Worm (Caenorhabditis elegans) whole organism, L2 larva: Measurements from ENCODE around the gene cul-5.

Experiments
- C34F6.9 ChIP-seq: fragments of 150-350 bp; optimal IDR thresholded peaks from 2 replicates; lab custom pipeline; 2014; ENCODE audit warnings: missing biosample characterization, missing genetic modification characterization
- F13H6.1 ChIP-seq: sonication (generic microtip); optimal IDR thresholded peaks from 2 replicates; lab custom pipeline; 2016; ENCODE audit warnings: missing genetic modification characterization, missing compliant biosample characterization
- R02D3.7 ChIP-seq: fragments of 150-350 bp; optimal IDR thresholded peaks from 2 replicates; lab custom pipeline; 2014; ENCODE audit warnings: missing biosample characterization, missing genetic modification characterization
- Y55F3AM.14 ChIP-seq: fragments of 200-800 bp; sonication (Bioruptor generic); optimal IDR thresholded peaks from 2 replicates; lab custom pipeline; 2018; ENCODE audit warnings: mild to moderate bottlenecking, missing genetic modification characterization, missing compliant biosample characterization
- ZK546.5 ChIP-seq: sonication (generic microtip); optimal IDR thresholded peaks from 2 replicates; lab custom pipeline; 2017; ENCODE audit warnings: missing biosample characterization, missing genetic modification characterization
- alr-1 ChIP-seq: fragments of 150-350 bp; optimal IDR thresholded peaks from 2 replicates; lab custom pipeline; 2014; ENCODE audit warnings: missing biosample characterization, missing genetic modification characterization
- aly-2 ChIP-seq: fragments of 150-350 bp; optimal IDR thresholded peaks from 2 replicates; lab custom pipeline; 2014; ENCODE audit warnings: missing biosample characterization, missing genetic modification characterization
- ama-1 ChIP-seq: fragments of 150-350 bp; optimal IDR thresholded peaks from 2 replicates; lab custom pipeline; 2018; ENCODE audit warnings: inconsistent platforms
- blmp-1 ChIP-seq: sonication (generic microtip); optimal IDR thresholded peaks from 2 replicates; lab custom pipeline; 2017; ENCODE audit warnings: missing genetic modification characterization, mild to moderate bottlenecking, missing compliant biosample characterization, antibody characterized with exemption, moderate library complexity; ENCODE audit not compliant: insufficient read depth
- ceh-16 ChIP-seq: fragments of 150-350 bp; optimal IDR thresholded peaks from 2 replicates; lab custom pipeline; 2014; ENCODE audit warnings: missing biosample characterization, missing genetic modification characterization
- ceh-82 ChIP-seq: fragments of 150-350 bp; optimal IDR thresholded peaks from 2 replicates; lab custom pipeline; 2014; ENCODE audit warnings: missing biosample characterization, missing genetic modification characterization
- crh-2 ChIP-seq: sonication (generic microtip); optimal IDR thresholded peaks from 2 replicates; lab custom pipeline; 2017; ENCODE audit warnings: missing biosample characterization, missing genetic modification characterization
- dmd-4 ChIP-seq: sonication (generic microtip); optimal IDR thresholded peaks from 2 replicates; lab custom pipeline; 2017; ENCODE audit warnings: missing biosample characterization, missing genetic modification characterization
- egl-27 ChIP-seq: sonication (generic microtip); optimal IDR thresholded peaks from 3 replicates; lab custom pipeline; 2017; ENCODE audit warnings: missing biosample characterization, missing genetic modification reagents, missing genetic modification characterization
- elt-1 ChIP-seq: fragments of 150-350 bp; optimal IDR thresholded peaks from 2 replicates; lab custom pipeline; 2014; ENCODE audit warnings: missing biosample characterization, missing genetic modification characterization
- elt-3 ChIP-seq: sonication (generic microtip); optimal IDR thresholded peaks from 2 replicates; lab custom pipeline; 2017; ENCODE audit warnings: missing biosample characterization, missing genetic modification characterization
- fos-1 ChIP-seq: fragments of 150-350 bp; optimal IDR thresholded peaks from 2 replicates; lab custom pipeline; 2014; ENCODE audit warnings: missing biosample characterization, missing genetic modification characterization
- gmeb-1 ChIP-seq: fragments of 150-350 bp; optimal IDR thresholded peaks from 2 replicates; lab custom pipeline; 2014; ENCODE audit warnings: missing biosample characterization, missing genetic modification characterization
- lin-11 ChIP-seq: fragments of 150-350 bp; sonication (generic microtip); optimal IDR thresholded peaks from 2 replicates; lab custom pipeline; 2014; ENCODE audit warnings: missing biosample characterization, missing genetic modification characterization, inconsistent platforms, mixed read lengths
- lin-13 ChIP-seq: fragments of 150-350 bp; optimal IDR thresholded peaks from 2 replicates; lab custom pipeline; 2014; ENCODE audit warnings: missing biosample characterization, missing genetic modification reagents, missing genetic modification characterization
- lin-39 ChIP-seq: fragments of 150-350 bp; optimal IDR thresholded peaks from 2 replicates; lab custom pipeline; 2014; ENCODE audit warnings: missing biosample characterization, missing genetic modification reagents, missing genetic modification characterization
- lsy-2 ChIP-seq, 2 experiments: fragments of 150-350 bp in 1 of 2; sonication (generic microtip) in 1 of 2; optimal IDR thresholded peaks; 2 replicates each; lab custom pipeline; 2014 to 2017; ENCODE audit warnings: missing biosample characterization in 2 of 2, missing genetic modification characterization in 2 of 2
- mab-5 ChIP-seq: fragments of 150-350 bp; optimal IDR thresholded peaks from 2 replicates; lab custom pipeline; 2014; ENCODE audit warnings: missing biosample characterization, missing genetic modification characterization
- mbf-1 ChIP-seq: sonication (generic microtip); optimal IDR thresholded peaks from 2 replicates; lab custom pipeline; 2017; ENCODE audit warnings: missing biosample characterization, missing genetic modification characterization
- mdl-1 ChIP-seq, 2 experiments: fragments of 150-350 bp in 1 of 2; sonication (generic microtip) in 1 of 2; optimal IDR thresholded peaks; 2 replicates each; lab custom pipeline; 2017; ENCODE audit warnings: missing biosample characterization in 2 of 2, missing genetic modification characterization in 2 of 2
- nhr-10 ChIP-seq: sonication (generic microtip); optimal IDR thresholded peaks from 2 replicates; lab custom pipeline; 2017; ENCODE audit warnings: missing biosample characterization, missing genetic modification characterization
- nhr-11 ChIP-seq: fragments of 150-350 bp; optimal IDR thresholded peaks from 2 replicates; lab custom pipeline; 2014; ENCODE audit warnings: missing biosample characterization, missing genetic modification characterization
- nhr-12 ChIP-seq: fragments of 150-350 bp; optimal IDR thresholded peaks from 2 replicates; lab custom pipeline; 2014; ENCODE audit warnings: missing biosample characterization, missing genetic modification characterization
- nhr-129 ChIP-seq: fragments of 150-350 bp; optimal IDR thresholded peaks from 2 replicates; lab custom pipeline; 2014; ENCODE audit warnings: missing biosample characterization, missing genetic modification characterization
- nhr-21 ChIP-seq: fragments of 150-350 bp; optimal IDR thresholded peaks from 2 replicates; lab custom pipeline; 2014; ENCODE audit warnings: missing biosample characterization, missing genetic modification characterization
- nhr-23 ChIP-seq: fragments of 150-350 bp; optimal IDR thresholded peaks from 2 replicates; lab custom pipeline; 2014; ENCODE audit warnings: missing biosample characterization, missing genetic modification reagents, missing genetic modification characterization
- nhr-237 ChIP-seq: fragments of 150-350 bp; optimal IDR thresholded peaks from 2 replicates; lab custom pipeline; 2014; ENCODE audit warnings: missing biosample characterization, missing genetic modification characterization
- nhr-25 ChIP-seq: fragments of 150-350 bp; sonication (generic microtip); optimal IDR thresholded peaks from 3 replicates; lab custom pipeline; 2014; ENCODE audit warnings: missing biosample characterization, missing genetic modification characterization
- nhr-6 ChIP-seq: fragments of 150-350 bp; optimal IDR thresholded peaks from 2 replicates; lab custom pipeline; 2014; ENCODE audit warnings: missing biosample characterization, missing genetic modification characterization
- nhr-77 ChIP-seq: fragments of 150-350 bp; optimal IDR thresholded peaks from 2 replicates; lab custom pipeline; 2014; ENCODE audit warnings: missing biosample characterization, missing genetic modification characterization
- peb-1 ChIP-seq: fragments of 150-350 bp; optimal IDR thresholded peaks from 2 replicates; lab custom pipeline; 2014; ENCODE audit warnings: missing biosample characterization, missing genetic modification characterization
- sem-4 ChIP-seq: fragments of 150-350 bp; optimal IDR thresholded peaks from 2 replicates; lab custom pipeline; 2014; ENCODE audit warnings: missing biosample characterization, missing genetic modification reagents, missing genetic modification characterization
- skn-1 ChIP-seq: sonication (generic microtip); optimal IDR thresholded peaks from 2 replicates; lab custom pipeline; 2017; ENCODE audit warnings: missing biosample characterization, missing genetic modification characterization
- sma-3 ChIP-seq: sonication (generic microtip); optimal IDR thresholded peaks from 2 replicates; lab custom pipeline; 2016; ENCODE audit warnings: missing genetic modification reagents, missing genetic modification characterization, missing compliant biosample characterization
- sma-9 ChIP-seq, 2 experiments: fragments of 150-350 bp in 1 of 2; sonication (generic microtip) in 1 of 2; optimal IDR thresholded peaks; 2 replicates each; lab custom pipeline; 2014 to 2016; ENCODE audit warnings: missing genetic modification characterization in 2 of 2, mild to moderate bottlenecking in 1 of 2, missing biosample characterization in 1 of 2, missing compliant biosample characterization in 1 of 2, missing genetic modification reagents in 1 of 2, moderate library complexity in 1 of 2
- snpc-4 ChIP-seq: fragments of 150-350 bp; optimal IDR thresholded peaks from 2 replicates; lab custom pipeline; 2014; ENCODE audit warnings: missing biosample characterization, missing genetic modification characterization
- unc-39 ChIP-seq: fragments of 150-350 bp; optimal IDR thresholded peaks from 2 replicates; lab custom pipeline; 2014; ENCODE audit warnings: missing biosample characterization, missing genetic modification characterization
- unc-55 ChIP-seq: fragments of 150-350 bp; sonication (generic microtip); optimal IDR thresholded peaks from 3 replicates; lab custom pipeline; 2014; ENCODE audit warnings: missing biosample characterization, missing genetic modification reagents, missing genetic modification characterization
- unc-62 ChIP-seq: fragments of 150-350 bp; optimal IDR thresholded peaks from 2 replicates; lab custom pipeline; 2014; ENCODE audit warnings: missing biosample characterization, missing genetic modification reagents, missing genetic modification characterization
- zag-1 ChIP-seq: fragments of 150-350 bp; optimal IDR thresholded peaks from 2 replicates; lab custom pipeline; 2014; ENCODE audit warnings: missing biosample characterization, missing genetic modification characterization
- ztf-1 ChIP-seq: fragments of 200-800 bp; sonication (Bioruptor generic); conservative IDR thresholded peaks from 2 replicates; pipeline ENCODE4 v1.3.6; 2022; ENCODE audit warnings: missing genetic modification characterization, missing compliant biosample characterization
- ztf-11 ChIP-seq: sonication (generic microtip); optimal IDR thresholded peaks from 2 replicates; lab custom pipeline; 2017; ENCODE audit warnings: missing biosample characterization, missing genetic modification characterization
- ztf-4 ChIP-seq: fragments of 150-350 bp; optimal IDR thresholded peaks from 2 replicates; lab custom pipeline; 2014; ENCODE audit warnings: missing biosample characterization, missing genetic modification characterization

cul-5 gene

DNA sequence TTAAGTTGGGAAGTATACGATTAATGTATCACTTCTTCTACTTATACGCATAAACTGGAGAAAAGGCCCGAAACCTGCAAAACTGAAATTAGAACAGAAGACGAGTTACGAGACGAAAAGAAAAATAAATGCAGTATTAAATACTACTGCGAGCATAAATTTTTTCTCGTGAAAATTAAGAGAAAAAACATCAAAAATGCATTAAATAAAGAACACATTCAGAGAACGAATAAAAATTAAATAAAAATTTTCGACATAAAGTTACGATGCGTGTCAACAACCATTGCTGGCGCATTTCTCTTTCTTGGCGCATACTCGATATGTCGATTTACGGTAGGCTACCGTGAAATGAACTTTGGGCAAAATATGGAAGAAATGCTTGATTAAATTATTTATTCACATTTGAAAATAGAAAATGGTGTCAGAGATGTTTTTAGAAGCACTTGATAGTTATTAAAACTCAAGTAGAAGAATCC, 25.6 kb downstream of the cul-5 start, which contains the start of the genes ZK856.19 and ZK856.11:
ZK856.19 (minus strand) TSS at position 51 of the 476 bp plus-strand sequence.
ZK856.11 (minus strand) TSS at position 76 of the 476 bp plus-strand sequence.
- no peak for TF ChIP-seq peb-1
- no peak for TF ChIP-seq F13H6.1 (tag; lab: Kevin White, UChicago)
- TF ChIP-seq ztf-4 (tag; lab: Kevin White, UChicago), result no peak
- peak; percentile 52 for TF ChIP-seq R02D3.7
- TF ChIP-seq unc-55 (GFP tag; lab: Kevin White, UChicago), result peak; percentile 72
- TF ChIP-seq nhr-6 (tag; lab: Kevin White, UChicago), result no peak
- TF ChIP-seq mab-5 (tag; lab: Kevin White, UChicago), result peak; percentile 37
- TF ChIP-seq crh-2 (tag; lab: Kevin White, UChicago), result peak; percentile 76
- TF ChIP-seq aly-2 (tag; lab: Kevin White, UChicago), result no peak
- TF ChIP-seq egl-27 (tag; lab: Kevin White, UChicago), result no peak
- no peak for TF ChIP-seq nhr-77 (tag; lab: Kevin White, UChicago)
- TF ChIP-seq lsy-2 (tag; optimal IDR thresholded peaks at IDR 0.05; lab: Kevin White, UChicago), result peak; percentile 67 to 89
- TF ChIP-seq sma-3 (GFP tag; lab: Kevin White, UChicago), result peak; percentile 62
- TF ChIP-seq ztf-1 (GFP tag; lab: Robert Waterston, UW), result no peak
- peak; percentile 86 for TF ChIP-seq C34F6.9
- peak; percentile 41 for TF ChIP-seq sma-9 (GFP tag; optimal IDR thresholded peaks at IDR 0.05; lab: Kevin White, UChicago)
- TF ChIP-seq sma-9 (tag; optimal IDR thresholded peaks at IDR 0.05; lab: Kevin White, UChicago), result no peak
- peak; percentile 41 for TF ChIP-seq nhr-21
- no peak for TF ChIP-seq unc-39 (tag; lab: Kevin White, UChicago)
- no peak for TF ChIP-seq blmp-1 (tag; lab: Kevin White, UChicago)
- peak; percentile 43 for TF ChIP-seq nhr-129 (tag; lab: Kevin White, UChicago)
- peak; percentile 80 for TF ChIP-seq gmeb-1 (tag; lab: Kevin White, UChicago)
- TF ChIP-seq mdl-1 (tag; optimal IDR thresholded peaks at IDR 0.05; lab: Kevin White, UChicago), result no peak
- TF ChIP-seq sem-4 (tag; lab: Kevin White, UChicago), result peak; percentile 21
- TF ChIP-seq nhr-237 (tag; lab: Kevin White, UChicago), result no peak
- no peak for TF ChIP-seq snpc-4 (tag; lab: Kevin White, UChicago)
- TF ChIP-seq nhr-10 (tag; lab: Kevin White, UChicago), result no peak
- no peak for TF ChIP-seq elt-3 (tag; lab: Kevin White, UChicago)
- TF ChIP-seq dmd-4 (tag; lab: Kevin White, UChicago), result no peak
- TF ChIP-seq nhr-12 (tag; lab: Kevin White, UChicago), result no peak
- TF ChIP-seq nhr-25 (tag; lab: Kevin White, UChicago), result peak; percentile 66
- no peak for TF ChIP-seq Y55F3AM.14 (GFP tag; lab: Kevin White, UChicago)
- TF ChIP-seq unc-62 (GFP tag; lab: Kevin White, UChicago), result no peak
- no peak for TF ChIP-seq mbf-1 (tag; lab: Kevin White, UChicago)
- peak; percentile 25 for TF ChIP-seq ama-1 (lab: Kevin White, UChicago)
- TF ChIP-seq ceh-82 (tag; lab: Kevin White, UChicago), result no peak
- no peak for TF ChIP-seq elt-1 (tag; lab: Kevin White, UChicago)
- peak; percentile 51 for TF ChIP-seq lin-13 (GFP tag; lab: Kevin White, UChicago)
- TF ChIP-seq ZK546.5 (tag; lab: Kevin White, UChicago), result no peak
- no peak for TF ChIP-seq alr-1 (tag; lab: Kevin White, UChicago)
- TF ChIP-seq lin-39 (tag; lab: Kevin White, UChicago), result no peak
- TF ChIP-seq lin-11 (tag; lab: Kevin White, UChicago), result no peak
- TF ChIP-seq nhr-23 (tag; lab: Kevin White, UChicago), result no peak
- TF ChIP-seq zag-1 (tag; lab: Kevin White, UChicago), result no peak
- no peak for TF ChIP-seq fos-1 (tag; lab: Kevin White, UChicago)
- TF ChIP-seq ztf-11 (tag; lab: Kevin White, UChicago), result no peak
- no peak for TF ChIP-seq ceh-16 (tag; lab: Kevin White, UChicago)
- no peak for TF ChIP-seq skn-1 (tag; lab: Kevin White, UChicago)
- TF ChIP-seq nhr-11 (tag; lab: Kevin White, UChicago), result no peak
